Worm (Caenorhabditis elegans) whole organism, L3 larva: ENCODE measurements around the gene T13G4.1.

Source experiments
- R02D3.7 ChIP-seq: fragments of 150-350 bp; optimal IDR thresholded peaks from 2 replicates; lab custom pipeline; 2014; ENCODE audit warnings: missing biosample characterization, missing genetic modification characterization
- ZK546.5 ChIP-seq: sonication (generic microtip); optimal IDR thresholded peaks from 2 replicates; lab custom pipeline; 2017; ENCODE audit warnings: missing biosample characterization, missing genetic modification characterization
- daf-12 ChIP-seq: fragments of 150-350 bp; optimal IDR thresholded peaks from 2 replicates; lab custom pipeline; 2014; ENCODE audit warnings: missing biosample characterization, missing genetic modification reagents, missing genetic modification characterization
- egl-27 ChIP-seq: sonication (generic microtip); optimal IDR thresholded peaks from 4 replicates; lab custom pipeline; 2017; ENCODE audit warnings: missing biosample characterization, missing genetic modification reagents, missing genetic modification characterization
- egl-5 ChIP-seq: fragments of 150-350 bp; optimal IDR thresholded peaks from 2 replicates; lab custom pipeline; 2017; ENCODE audit warnings: missing biosample characterization, missing genetic modification reagents, missing genetic modification characterization, inconsistent platforms
- elt-1 ChIP-seq: fragments of 150-350 bp; optimal IDR thresholded peaks from 2 replicates; lab custom pipeline; 2014; ENCODE audit warnings: missing biosample characterization, missing genetic modification characterization
- elt-2 ChIP-seq: sonication (generic microtip); optimal IDR thresholded peaks from 2 replicates; lab custom pipeline; 2016; ENCODE audit warnings: missing genetic modification reagents, mild to moderate bottlenecking, missing genetic modification characterization, missing compliant biosample characterization
- elt-3 ChIP-seq, 3 experiments: fragments of 150-350 bp in 1 of 3; sonication (generic microtip) in 2 of 3; optimal IDR thresholded peaks; 2 replicates in 2 of 3; 4 replicates in 1 of 3; lab custom pipeline; 2014 to 2017; ENCODE audit warnings: missing biosample characterization in 3 of 3, missing genetic modification characterization in 3 of 3
- eor-1 ChIP-seq, 2 experiments: fragments of 150-350 bp; optimal IDR thresholded peaks; 2 replicates each; lab custom pipeline; 2014 to 2018; ENCODE audit warnings: missing biosample characterization in 2 of 2, missing genetic modification characterization in 2 of 2
- hmg-11 ChIP-seq: sonication (generic microtip); optimal IDR thresholded peaks from 2 replicates; lab custom pipeline; 2016; ENCODE audit warnings: missing genetic modification characterization, missing compliant biosample characterization
- lin-15B ChIP-seq: fragments of 150-350 bp; optimal IDR thresholded peaks from 2 replicates; lab custom pipeline; 2014; ENCODE audit warnings: missing biosample characterization, missing genetic modification characterization
- lin-39 ChIP-seq: fragments of 150-350 bp; optimal IDR thresholded peaks from 2 replicates; lab custom pipeline; 2018; ENCODE audit warnings: missing biosample characterization, missing genetic modification reagents, missing genetic modification characterization
- lsy-12 ChIP-seq: sonication (generic microtip); optimal IDR thresholded peaks from 2 replicates; lab custom pipeline; 2016; ENCODE audit warnings: mild to moderate bottlenecking, missing genetic modification characterization, missing compliant biosample characterization
- mdl-1 ChIP-seq: fragments of 150-350 bp; optimal IDR thresholded peaks from 2 replicates; lab custom pipeline; 2014; ENCODE audit warnings: missing biosample characterization, missing genetic modification characterization
- mml-1 ChIP-seq: fragments of 150-350 bp; sonication (generic microtip); optimal IDR thresholded peaks from 3 replicates; lab custom pipeline; 2014; ENCODE audit warnings: missing biosample characterization, missing genetic modification characterization
- nfya-1 ChIP-seq: sonication (generic microtip); optimal IDR thresholded peaks from 2 replicates; lab custom pipeline; 2017; ENCODE audit warnings: missing genetic modification characterization, mild to moderate bottlenecking, missing compliant biosample characterization, antibody characterized with exemption, moderate library complexity; ENCODE audit not compliant: insufficient read depth
- nhr-23 ChIP-seq: fragments of 150-350 bp; optimal IDR thresholded peaks from 2 replicates; lab custom pipeline; 2014; ENCODE audit warnings: missing biosample characterization, missing genetic modification reagents, missing genetic modification characterization
- nhr-237 ChIP-seq: fragments of 150-350 bp; optimal IDR thresholded peaks from 2 replicates; lab custom pipeline; 2014; ENCODE audit warnings: missing biosample characterization, missing genetic modification characterization
- nhr-25 ChIP-seq: sonication (generic microtip); optimal IDR thresholded peaks from 2 replicates; lab custom pipeline; 2017; ENCODE audit warnings: missing biosample characterization, missing genetic modification characterization
- nhr-28 ChIP-seq: fragments of 150-350 bp; optimal IDR thresholded peaks from 2 replicates; lab custom pipeline; 2014; ENCODE audit warnings: missing biosample characterization, missing genetic modification characterization
- nhr-67 ChIP-seq: fragments of 150-350 bp; optimal IDR thresholded peaks from 2 replicates; lab custom pipeline; 2014; ENCODE audit warnings: missing biosample characterization, missing genetic modification characterization
- nhr-76 ChIP-seq: fragments of 150-350 bp; sonication (generic microtip); optimal IDR thresholded peaks from 5 replicates; lab custom pipeline; 2014; ENCODE audit warnings: missing biosample characterization, missing genetic modification characterization
- nhr-77 ChIP-seq: fragments of 150-350 bp; optimal IDR thresholded peaks from 2 replicates; lab custom pipeline; 2014; ENCODE audit warnings: missing biosample characterization, missing genetic modification characterization
- pha-4 ChIP-seq: fragments of 150-350 bp; optimal IDR thresholded peaks from 2 replicates; lab custom pipeline; 2014; ENCODE audit warnings: missing biosample characterization, missing genetic modification reagents, missing genetic modification characterization
- skn-1 ChIP-seq: fragments of 150-350 bp; optimal IDR thresholded peaks from 2 replicates; lab custom pipeline; 2014; ENCODE audit warnings: missing biosample characterization, missing genetic modification characterization
- snpc-4 ChIP-seq: fragments of 150-350 bp; optimal IDR thresholded peaks from 2 replicates; lab custom pipeline; 2014; ENCODE audit warnings: missing biosample characterization, missing genetic modification characterization
- unc-39 ChIP-seq: sonication (generic microtip); optimal IDR thresholded peaks from 4 replicates; lab custom pipeline; 2017; ENCODE audit warnings: missing biosample characterization, missing genetic modification characterization
- zag-1 ChIP-seq: fragments of 150-350 bp; optimal IDR thresholded peaks from 2 replicates; lab custom pipeline; 2014; ENCODE audit warnings: missing biosample characterization, missing genetic modification characterization
- ztf-11 ChIP-seq: fragments of 150-350 bp; optimal IDR thresholded peaks from 2 replicates; lab custom pipeline; 2014; ENCODE audit warnings: missing biosample characterization, missing genetic modification characterization
- ztf-4 ChIP-seq: fragments of 150-350 bp; optimal IDR thresholded peaks from 2 replicates; lab custom pipeline; 2014; ENCODE audit warnings: missing biosample characterization, missing genetic modification characterization

Gene T13G4.1

ce11 chrX:1222391-1222790 is 29.4 kb downstream of the T13G4.1 start:
- TF ChIP-seq snpc-4 (no peak), pha-4 (tag; lab: Kevin White, UChicago) (peak; percentile 67), nhr-76 (tag; lab: Kevin White, UChicago) (no peak), skn-1 (tag; lab: Kevin White, UChicago) (no peak), nhr-67 (tag; lab: Kevin White, UChicago) (no peak)

ce11 chrX:1223089-1223488 is 30.1 kb downstream of the T13G4.1 start:
- TF ChIP-seq nhr-28 (tag; lab: Kevin White, UChicago), result no peak

- TF ChIP-seq mdl-1 (tag; lab: Kevin White, UChicago), result no peak
- TF ChIP-seq pha-4 (tag; lab: Kevin White, UChicago), result peak; percentile 54
Observed at ce11 chrX:1223841-1224240, 30.9 kb downstream of the T13G4.1 start.

- TF ChIP-seq elt-2 (no peak), elt-1 (tag; lab: Kevin White, UChicago) (no peak), unc-39 (no peak), nhr-237 (tag; lab: Kevin White, UChicago) (no peak), nhr-23 (no peak), egl-27 (tag; lab: Kevin White, UChicago) (no peak), ZK546.5 (tag; lab: Kevin White, UChicago) (no peak), mml-1 (no peak), nhr-25 (tag; lab: Kevin White, UChicago) (no peak), lsy-12 (no peak), nhr-28 (tag; lab: Kevin White, UChicago) (no peak), eor-1 (tag; optimal IDR thresholded peaks at IDR 0.05; lab: Kevin White, UChicago) (no peak), daf-12 (tag; lab: Kevin White, UChicago) (no peak), snpc-4 (no peak), egl-5 (tag; lab: Kevin White, UChicago) (no peak), nfya-1 (tag; lab: Kevin White, UChicago) (no peak), skn-1 (tag; lab: Kevin White, UChicago) (no peak), ztf-11 (tag; lab: Kevin White, UChicago) (no peak), hmg-11 (tag; lab: Kevin White, UChicago) (no peak)
- TF ChIP-seq, all 47 proteins: peak for 0
Observed at ce11 chrX:1230658-1231057, 37.7 kb downstream of the T13G4.1 start, which contains the start of gene C46H3.2. Gene C46H3.2, minus strand, starts transcription at chrX:1230758.

- TF ChIP-seq nhr-67 (tag; lab: Kevin White, UChicago), result no peak
- TF ChIP-seq snpc-4, result no peak
- TF ChIP-seq elt-3 (tag; optimal IDR thresholded peaks at IDR 0.05; lab: Kevin White, UChicago), result no peak
- TF ChIP-seq R02D3.7 (tag; lab: Kevin White, UChicago), result no peak
- no peak for TF ChIP-seq mdl-1 (tag; lab: Kevin White, UChicago)
- no peak for TF ChIP-seq lin-15B (tag; lab: Kevin White, UChicago)
- no peak for TF ChIP-seq elt-1 (tag; lab: Kevin White, UChicago)
- TF ChIP-seq egl-27 (tag; lab: Kevin White, UChicago), result no peak
- TF ChIP-seq eor-1 (tag; optimal IDR thresholded peaks at IDR 0.05; lab: Kevin White, UChicago), result no peak
- TF ChIP-seq nhr-28 (tag; lab: Kevin White, UChicago), result no peak
- TF ChIP-seq nhr-23, result no peak
- no peak for TF ChIP-seq pha-4 (tag; lab: Kevin White, UChicago)
Observed at ce11 chrX:1232074-1232473, 39.1 kb downstream of the T13G4.1 start.

- TF ChIP-seq nhr-23, result no peak
- no peak for TF ChIP-seq lin-39 (tag; lab: Kevin White, UChicago)
- TF ChIP-seq nhr-76 (tag; lab: Kevin White, UChicago), result no peak
- TF ChIP-seq nfya-1 (tag; lab: Kevin White, UChicago), result no peak
- TF ChIP-seq zag-1 (tag; lab: Kevin White, UChicago), result no peak
- TF ChIP-seq ztf-4, result no peak
- TF ChIP-seq nhr-77 (tag; lab: Kevin White, UChicago), result no peak
- no peak for TF ChIP-seq ZK546.5 (tag; lab: Kevin White, UChicago)
Observed at ce11 chrX:1238803-1239202, 45.9 kb downstream of the T13G4.1 start, which contains the start of gene C25G6.3. Gene C25G6.3, minus strand, starts transcription at chrX:1238903.
